Fruit fly (Drosophila melanogaster) whole organism, embryonic: ENCODE measurements around the gene Ac78C.

Source experiments
- Atf-2 ChIP-seq: fragments of 200-800 bp; sonication (Bioruptor generic); optimal IDR thresholded peaks from 2 replicates; lab custom pipeline; 2016; ENCODE audit warnings: missing biosample characterization, missing genetic modification characterization
- B-H2 ChIP-seq: fragments of 200-800 bp; sonication (Bioruptor generic); optimal IDR thresholded peaks from 2 replicates; lab custom pipeline; 2018; ENCODE audit warnings: missing biosample characterization, mild to moderate bottlenecking, missing genetic modification characterization
- CG10147 ChIP-seq: fragments of 200-800 bp; sonication (Bioruptor generic); optimal IDR thresholded peaks from 2 replicates; lab custom pipeline; 2019; ENCODE audit warnings: missing biosample characterization, mild to moderate bottlenecking, missing genetic modification characterization, moderate library complexity
- CG1233 ChIP-seq: fragments of 200-800 bp; sonication (Bioruptor generic); optimal IDR thresholded peaks from 4 replicates; lab custom pipeline; 2018; ENCODE audit warnings: missing biosample characterization, mild to moderate bottlenecking, missing genetic modification characterization
- CG12769 ChIP-seq: fragments of 200-800 bp; sonication (Bioruptor generic); optimal IDR thresholded peaks from 2 replicates; lab custom pipeline; 2019; ENCODE audit warnings: missing biosample characterization, mild to moderate bottlenecking, missing genetic modification characterization, moderate library complexity
- CG13624 ChIP-seq: fragments of 200-800 bp; sonication (Bioruptor generic); optimal IDR thresholded peaks from 2 replicates; lab custom pipeline; 2016; ENCODE audit warnings: missing biosample characterization, missing genetic modification characterization
- CG15514 ChIP-seq: fragments of 200-800 bp; sonication (Bioruptor generic); optimal IDR thresholded peaks from 3 replicates; lab custom pipeline; 2017; ENCODE audit warnings: missing biosample characterization, missing genetic modification characterization, mild to moderate bottlenecking, moderate library complexity, missing genetic modification reagents
- CG16813 ChIP-seq: fragments of 200-800 bp; sonication (Bioruptor generic); IDR thresholded peaks from 3 replicates; pipeline ENCODE4 v1.3.6; 2022; ENCODE audit warnings: missing biosample characterization, missing genetic modification characterization; ENCODE audit not compliant: partially characterized antibody
- CG17186 ChIP-seq: fragments of 200-800 bp; sonication (Bioruptor generic); optimal IDR thresholded peaks from 3 replicates; lab custom pipeline; 2017; ENCODE audit warnings: missing biosample characterization, missing genetic modification reagents, missing genetic modification characterization
- CG17912 ChIP-seq: fragments of 200-800 bp; sonication (Bioruptor generic); optimal IDR thresholded peaks from 2 replicates; lab custom pipeline; 2018; ENCODE audit warnings: missing biosample characterization, mild to moderate bottlenecking, missing genetic modification characterization
- CG1832 ChIP-seq: fragments of 200-800 bp; sonication (Bioruptor generic); optimal IDR thresholded peaks from 2 replicates; lab custom pipeline; 2017; ENCODE audit warnings: missing biosample characterization, mild to moderate bottlenecking, missing genetic modification characterization, inconsistent platforms
- CG2202 ChIP-seq: fragments of 200-800 bp; sonication (Bioruptor generic); optimal IDR thresholded peaks from 2 replicates; lab custom pipeline; 2018; ENCODE audit warnings: missing biosample characterization, mild to moderate bottlenecking, missing genetic modification characterization
- CG4617 ChIP-seq: fragments of 200-800 bp; sonication (Bioruptor generic); optimal IDR thresholded peaks from 3 replicates; lab custom pipeline; 2016; ENCODE audit warnings: missing biosample characterization, missing genetic modification characterization, borderline replicate concordance
- CG6654 ChIP-seq: fragments of 200-800 bp; sonication (Bioruptor generic); optimal IDR thresholded peaks from 2 replicates; lab custom pipeline; 2017; ENCODE audit warnings: missing biosample characterization, mild to moderate bottlenecking, missing genetic modification characterization
- CG6683 ChIP-seq: fragments of 200-800 bp; sonication (Bioruptor generic); optimal IDR thresholded peaks from 2 replicates; lab custom pipeline; 2017; ENCODE audit warnings: missing biosample characterization, mild to moderate bottlenecking, missing genetic modification characterization, missing genetic modification reagents
- CTCF ChIP-seq: fragments of 200-800 bp; sonication (Bioruptor generic); optimal IDR thresholded peaks from 2 replicates; lab custom pipeline; 2017; ENCODE audit warnings: missing biosample characterization, mild to moderate bottlenecking, missing genetic modification characterization, moderate library complexity
- Dad ChIP-seq: fragments of 200-800 bp; sonication (Bioruptor generic); optimal IDR thresholded peaks from 3 replicates; lab custom pipeline; 2016; ENCODE audit warnings: missing biosample characterization, missing genetic modification characterization
- Ets97D ChIP-seq: fragments of 200-800 bp; sonication (Bioruptor generic); optimal IDR thresholded peaks from 3 replicates; lab custom pipeline; 2016; ENCODE audit warnings: missing biosample characterization, missing genetic modification characterization
- H2.0 ChIP-seq: fragments of 200-800 bp; sonication (Bioruptor generic); IDR thresholded peaks from 2 replicates; pipeline ENCODE4 v1.3.6; 2022; ENCODE audit warnings: missing biosample characterization, missing genetic modification characterization
- HLH4C ChIP-seq: fragments of 200-800 bp; sonication (Bioruptor generic); IDR thresholded peaks from 3 replicates; pipeline ENCODE4 v1.3.6; 2022; ENCODE audit warnings: missing biosample characterization, missing genetic modification characterization; ENCODE audit not compliant: partially characterized antibody
- Hey ChIP-seq: fragments of 200-800 bp; sonication (Bioruptor generic); optimal IDR thresholded peaks from 3 replicates; lab custom pipeline; 2018; ENCODE audit warnings: missing biosample characterization, mild to moderate bottlenecking, missing genetic modification characterization
- HmgZ ChIP-seq: fragments of 200-800 bp; sonication (Bioruptor generic); optimal IDR thresholded peaks from 2 replicates; lab custom pipeline; 2018; ENCODE audit warnings: missing biosample characterization, mild to moderate bottlenecking, missing genetic modification characterization
- Mad ChIP-seq: fragments of 200-800 bp; sonication (Bioruptor generic); optimal IDR thresholded peaks from 2 replicates; lab custom pipeline; 2016; ENCODE audit warnings: missing biosample characterization, missing genetic modification characterization
- Med ChIP-seq: fragments of 200-800 bp; sonication (Bioruptor generic); peaks from one replicate; lab custom pipeline; 2016; ENCODE audit warnings: missing biosample characterization, missing genetic modification characterization, mild to moderate bottlenecking, inconsistent platforms, moderate library complexity
- NC2α ChIP-seq: fragments of 200-800 bp; sonication (Bioruptor generic); optimal IDR thresholded peaks from 2 replicates; lab custom pipeline; 2016; ENCODE audit warnings: missing biosample characterization, missing genetic modification characterization
- Nf-YC ChIP-seq: fragments of 200-800 bp; optimal IDR thresholded peaks from 3 replicates; lab custom pipeline; 2019; ENCODE audit warnings: missing biosample characterization, mild to moderate bottlenecking, missing genetic modification characterization, moderate library complexity
- Stat92E ChIP-seq, 3 experiments: fragments of >200 bp in 2 of 3; fragments of 200-800 bp in 1 of 3; sonication (Bioruptor generic) in 1 of 3; optimal IDR thresholded peaks; 2 replicates each; lab custom pipeline; 2017 to 2019; ENCODE audit warnings: missing biosample characterization in 3 of 3, missing genetic modification characterization in 3 of 3, mild to moderate bottlenecking in 1 of 3, moderate library complexity in 1 of 3
- Xbp1 ChIP-seq: fragments of 200-800 bp; sonication (Bioruptor generic); optimal IDR thresholded peaks from 3 replicates; lab custom pipeline; 2016; ENCODE audit warnings: missing biosample characterization, mild to moderate bottlenecking, missing genetic modification characterization
- ab ChIP-seq: fragments of 200-800 bp; sonication (Bioruptor generic); optimal IDR thresholded peaks from 2 replicates; lab custom pipeline; 2016; ENCODE audit warnings: missing biosample characterization, missing genetic modification characterization
- abd-A ChIP-seq: fragments of 200-800 bp; sonication (Bioruptor generic); optimal IDR thresholded peaks from 3 replicates; lab custom pipeline; 2019; ENCODE audit warnings: missing biosample characterization, mild to moderate bottlenecking, missing genetic modification characterization, moderate library complexity
- al ChIP-seq: fragments of 200-800 bp; sonication (Bioruptor generic); IDR thresholded peaks from 2 replicates; pipeline ENCODE4 v1.3.6; 2022; ENCODE audit warnings: missing biosample characterization, missing genetic modification characterization
- aop ChIP-seq: fragments of 200-800 bp; sonication (Bioruptor generic); IDR thresholded peaks from 2 replicates; pipeline ENCODE4 v1.3.6; 2022; ENCODE audit warnings: missing biosample characterization, missing genetic modification characterization
- ap ChIP-seq: fragments of 200-800 bp; sonication (Bioruptor generic); IDR thresholded peaks from 2 replicates; pipeline ENCODE4 v1.3.6; 2022; ENCODE audit warnings: missing biosample characterization, missing genetic modification characterization
- ase ChIP-seq: fragments of 200-800 bp; sonication (Bioruptor generic); IDR thresholded peaks from 3 replicates; pipeline ENCODE4 v1.3.6; 2022; ENCODE audit warnings: missing biosample characterization, missing genetic modification characterization
- cato ChIP-seq: fragments of 200-800 bp; sonication (Bioruptor generic); optimal IDR thresholded peaks from 2 replicates; lab custom pipeline; 2016; ENCODE audit warnings: missing biosample characterization, missing genetic modification characterization, borderline replicate concordance
- crc ChIP-seq: fragments of 200-800 bp; sonication (Bioruptor generic); optimal IDR thresholded peaks from 2 replicates; lab custom pipeline; 2016; ENCODE audit warnings: missing biosample characterization, missing genetic modification characterization
- crol ChIP-seq: fragments of 200-800 bp; sonication (Bioruptor generic); IDR thresholded peaks from 2 replicates; pipeline ENCODE4 v1.3.6; 2022; ENCODE audit warnings: missing biosample characterization, missing genetic modification characterization
- fd64A ChIP-seq: fragments of 200-800 bp; sonication (Bioruptor generic); optimal IDR thresholded peaks from 3 replicates; lab custom pipeline; 2018; ENCODE audit warnings: missing biosample characterization, mild to moderate bottlenecking, missing genetic modification characterization
- fd96Cb ChIP-seq: fragments of 200-800 bp; sonication (Bioruptor generic); optimal IDR thresholded peaks from 2 replicates; lab custom pipeline; 2018; ENCODE audit warnings: missing biosample characterization, mild to moderate bottlenecking, missing genetic modification characterization, moderate library complexity
- ham ChIP-seq: fragments of 200-800 bp; sonication (Bioruptor generic); IDR thresholded peaks from 2 replicates; pipeline ENCODE4 v1.3.6; 2022; ENCODE audit warnings: missing biosample characterization, missing genetic modification characterization
- jing ChIP-seq: fragments of 200-800 bp; sonication (Bioruptor generic); optimal IDR thresholded peaks from 2 replicates; lab custom pipeline; 2018; ENCODE audit warnings: missing biosample characterization, mild to moderate bottlenecking, missing genetic modification characterization
- jumu ChIP-seq: fragments of 200-800 bp; sonication (Bioruptor generic); optimal IDR thresholded peaks from 3 replicates; lab custom pipeline; 2016; ENCODE audit warnings: missing biosample characterization, missing genetic modification characterization
- ken ChIP-seq: fragments of 200-800 bp; sonication (Bioruptor generic); IDR thresholded peaks from 3 replicates; pipeline ENCODE4 v1.3.6; 2022; ENCODE audit warnings: missing biosample characterization, missing genetic modification characterization
- pita ChIP-seq: fragments of 200-800 bp; sonication (Bioruptor generic); optimal IDR thresholded peaks from 2 replicates; lab custom pipeline; 2017; ENCODE audit warnings: missing biosample characterization, mild to moderate bottlenecking, missing genetic modification characterization
- salm ChIP-seq: fragments of 200-800 bp; sonication (Bioruptor generic); optimal IDR thresholded peaks from 2 replicates; lab custom pipeline; 2018; ENCODE audit warnings: missing biosample characterization, mild to moderate bottlenecking, missing genetic modification characterization
- shn ChIP-seq: fragments of 200-800 bp; sonication (Bioruptor generic); optimal IDR thresholded peaks from 3 replicates; lab custom pipeline; 2016; ENCODE audit warnings: missing biosample characterization, missing genetic modification characterization
- slp2 ChIP-seq: fragments of 200-800 bp; sonication (Bioruptor generic); optimal IDR thresholded peaks from 2 replicates; lab custom pipeline; 2016; ENCODE audit warnings: missing biosample characterization, missing genetic modification characterization
- tin ChIP-seq: fragments of 200-800 bp; sonication (Bioruptor generic); optimal IDR thresholded peaks from 3 replicates; lab custom pipeline; 2016; ENCODE audit warnings: missing biosample characterization, missing genetic modification characterization
- toy ChIP-seq: fragments of 200-800 bp; sonication (Bioruptor generic); IDR thresholded peaks from 2 replicates; pipeline ENCODE4 v1.3.6; 2022; ENCODE audit warnings: missing biosample characterization, missing genetic modification characterization
- wor ChIP-seq: fragments of 200-800 bp; sonication (Bioruptor generic); IDR thresholded peaks from 2 replicates; pipeline ENCODE4 v1.3.6; 2022; ENCODE audit warnings: missing biosample characterization, missing genetic modification characterization

Ac78C gene

dm6 chr3L:21172527-21173253 lies 960 bp upstream of the Ac78C start, which contains the start of the genes chb and AsnS (continued):
- TF ChIP-seq wor: peak; percentile 85
- peak; percentile 59 for TF ChIP-seq shn (GFP tag; lab: Kevin White, UChicago)
- TF ChIP-seq aop (GFP tag; lab: Robert Waterston, UW): peak; percentile 42; the same call in 1 of the 2 replicates
- TF ChIP-seq jumu (GFP tag; lab: Kevin White, UChicago): peak; percentile 41
- TF ChIP-seq Atf-2 (GFP tag; lab: Kevin White, UChicago): peak; percentile 21
- peak; percentile 86 for TF ChIP-seq Xbp1 (GFP tag; lab: Kevin White, UChicago)
- peak; percentile 73 for TF ChIP-seq CG15514
- TF ChIP-seq Hey (tag; lab: Kevin White, UChicago): no peak
- TF ChIP-seq CG16813 (GFP tag; lab: Robert Waterston, UW): no peak
- peak; percentile 57 for TF ChIP-seq Dad (GFP tag; lab: Kevin White, UChicago)
- peak; percentile 39; the same call in 1 of the 2 replicates for TF ChIP-seq ham
- peak; percentile 12; the same call in 1 of the 2 replicates for TF ChIP-seq crol (GFP tag; lab: Robert Waterston, UW)
- TF ChIP-seq abd-A (tag; lab: Kevin White, UChicago): no peak
- TF ChIP-seq Mad (GFP tag; lab: Kevin White, UChicago): peak; percentile 32
- TF ChIP-seq CG13624 (GFP tag; lab: Kevin White, UChicago): peak; percentile 79
- no peak for TF ChIP-seq Stat92E (GFP tag; optimal IDR thresholded peaks at IDR 0.05; lab: Kevin White, UChicago)
- no peak for TF ChIP-seq CG1832
- peak; percentile 75 for TF ChIP-seq CG6683 (GFP tag; lab: Kevin White, UChicago)
- peak; percentile 87 for TF ChIP-seq salm
- no peak for TF ChIP-seq CG17186
- TF ChIP-seq toy (GFP tag; lab: Robert Waterston, UW): peak; percentile 58; the same call in 1 of the 2 replicates
- TF ChIP-seq H2.0 (GFP tag; lab: Robert Waterston, UW): peak; percentile 85
- peak; percentile 20 for TF ChIP-seq NC2α (GFP tag; lab: Kevin White, UChicago)
- peak; percentile 53 for TF ChIP-seq CG6654 (GFP tag; lab: Kevin White, UChicago)
- TF ChIP-seq CG12769 (tag; lab: Kevin White, UChicago): peak; percentile 94
- peak; percentile 93 for TF ChIP-seq HmgZ (tag; lab: Kevin White, UChicago)
- TF ChIP-seq CG1233 (GFP tag; lab: Kevin White, UChicago): peak; percentile 87
- no peak for TF ChIP-seq HLH4C
- TF ChIP-seq Nf-YC (tag; lab: Kevin White, UChicago): peak; percentile 53
- peak; percentile 87 for TF ChIP-seq CG10147 (GFP tag; lab: Kevin White, UChicago)
- TF ChIP-seq CTCF: no peak
- TF ChIP-seq ap (GFP tag; lab: Robert Waterston, UW): peak; percentile 85
- peak; percentile 94 for TF ChIP-seq fd96Cb (tag; lab: Kevin White, UChicago)
- TF ChIP-seq Ets97D: peak; percentile 9
- TF ChIP-seq ase (GFP tag; lab: Robert Waterston, UW): peak; percentile 91
- peak; percentile 95 for TF ChIP-seq Med (GFP tag; lab: Kevin White, UChicago)
- TF ChIP-seq crc (GFP tag; lab: Kevin White, UChicago): peak; percentile 94
- peak; percentile 72 for TF ChIP-seq tin (GFP tag; lab: Kevin White, UChicago)
- TF ChIP-seq al (GFP tag; lab: Robert Waterston, UW): peak; percentile 91
- TF ChIP-seq slp2: peak; percentile 73
- TF ChIP-seq B-H2 (GFP tag; lab: Kevin White, UChicago): no peak
- peak; percentile 39 for TF ChIP-seq CG4617 (GFP tag; lab: Kevin White, UChicago)
- TF ChIP-seq CG17912 (GFP tag; lab: Kevin White, UChicago): no peak
- TF ChIP-seq jing: peak; percentile 64
- TF ChIP-seq cato (GFP tag; lab: Kevin White, UChicago): peak; percentile 78
- peak; percentile 67 for TF ChIP-seq CG2202 (tag; lab: Kevin White, UChicago)
- TF ChIP-seq ab: no peak
- TF ChIP-seq fd64A (GFP tag; lab: Kevin White, UChicago): peak; percentile 7
- peak; percentile 84 for TF ChIP-seq ken (GFP tag; lab: Robert Waterston, UW)
- TF ChIP-seq pita (GFP tag; lab: Kevin White, UChicago): no peak
